Worm (Caenorhabditis elegans) whole organism, L2 larva: ENCODE measurements around the gene T22D1.8.

Experiments used
- R02D3.7 ChIP-seq: fragments of 150-350 bp; optimal IDR thresholded peaks from 2 replicates; lab custom pipeline; 2014; ENCODE audit warnings: missing biosample characterization, missing genetic modification characterization
- nhr-237 ChIP-seq: fragments of 150-350 bp; optimal IDR thresholded peaks from 2 replicates; lab custom pipeline; 2014; ENCODE audit warnings: missing biosample characterization, missing genetic modification characterization

- TF ChIP-seq nhr-237 (tag; lab: Kevin White, UChicago) (no peak), R02D3.7 (no peak)
These were observed 2.6 kb downstream of the T22D1.8 start, which contains the start of gene T22D1.5 for ce11 chrIV:6903575-6903974.
